Worm (Caenorhabditis elegans) whole organism, L1 larva: ENCODE results near the gene Y39E4B.5.

ENCODE experiments used
- C34B4.2 ChIP-seq: sonication (generic microtip); optimal IDR thresholded peaks from 2 replicates; lab custom pipeline; 2017; ENCODE audit warnings: mild to moderate bottlenecking, missing genetic modification characterization, missing compliant biosample characterization
- Y116A8C.19 ChIP-seq: sonication (generic microtip); optimal IDR thresholded peaks from 2 replicates; lab custom pipeline; 2016; ENCODE audit warnings: missing compliant biosample characterization, missing genetic modification characterization, borderline replicate concordance
- alr-1 ChIP-seq: fragments of 200-800 bp; sonication (Bioruptor generic); optimal IDR thresholded peaks from 2 replicates; lab custom pipeline; 2018; ENCODE audit warnings: borderline replicate concordance, mild to moderate bottlenecking, missing genetic modification characterization, missing compliant biosample characterization
- blmp-1 ChIP-seq: fragments of 150-350 bp; optimal IDR thresholded peaks from 2 replicates; lab custom pipeline; 2014; ENCODE audit warnings: missing biosample characterization, missing genetic modification characterization
- ceh-63 ChIP-seq: fragments of 200-800 bp; sonication (Bioruptor generic); optimal IDR thresholded peaks from 2 replicates; lab custom pipeline; 2018; ENCODE audit warnings: mild to moderate bottlenecking, missing genetic modification characterization, missing compliant biosample characterization
- ceh-8 ChIP-seq: fragments of 200-800 bp; sonication (Bioruptor generic); optimal IDR thresholded peaks from 2 replicates; lab custom pipeline; 2018; ENCODE audit warnings: mild to moderate bottlenecking, missing genetic modification characterization, moderate library complexity, missing compliant biosample characterization
- ceh-82 ChIP-seq, 3 experiments: fragments of 150-350 bp in 1 of 3; sonication (generic microtip) in 2 of 3; optimal IDR thresholded peaks; 2 replicates each; lab custom pipeline; 2014 to 2017; ENCODE audit warnings: missing biosample characterization in 3 of 3, missing genetic modification characterization in 3 of 3
- ces-1 ChIP-seq: fragments of 150-350 bp; optimal IDR thresholded peaks from 2 replicates; lab custom pipeline; 2014; ENCODE audit warnings: missing biosample characterization, missing genetic modification reagents, missing genetic modification characterization
- dpl-1 ChIP-seq, 3 experiments: fragments of 150-350 bp in 2 of 3; sonication (generic microtip) in 1 of 3; optimal IDR thresholded peaks; 2 replicates each; lab custom pipeline; 2014 to 2017; ENCODE audit warnings: missing biosample characterization in 3 of 3, missing genetic modification characterization in 3 of 3, missing genetic modification reagents in 3 of 3
- efl-1 ChIP-seq, 4 experiments: fragments of 150-350 bp; optimal IDR thresholded peaks in 3 of 4; peaks in 1 of 4; 1 replicate in 1 of 4; 2 replicates in 3 of 4; lab custom pipeline; 2014; ENCODE audit warnings: missing biosample characterization in 2 of 4, missing genetic modification characterization in 2 of 4, missing genetic modification reagents in 2 of 4
- egl-13 ChIP-seq: sonication (generic microtip); optimal IDR thresholded peaks from 2 replicates; lab custom pipeline; 2016; ENCODE audit warnings: missing genotype, missing genetic modification reagents, missing genetic modification characterization, missing compliant biosample characterization
- elt-3 ChIP-seq, 6 experiments: fragments of 150-350 bp in 1 of 6; sonication (generic microtip); optimal IDR thresholded peaks; 2 replicates each; lab custom pipeline; 2017 to 2018; ENCODE audit warnings: missing biosample characterization in 6 of 6, missing genetic modification characterization in 6 of 6, inconsistent platforms in 1 of 6
- ets-5 ChIP-seq: fragments of 200-800 bp; sonication (Bioruptor generic); IDR thresholded peaks from 2 replicates; pipeline ENCODE4 v1.3.6; 2022; ENCODE audit warnings: missing genetic modification characterization, missing compliant biosample characterization
- fkh-10 ChIP-seq: sonication (generic microtip); optimal IDR thresholded peaks from 2 replicates; lab custom pipeline; 2017; ENCODE audit warnings: missing biosample characterization, missing genetic modification reagents, missing genetic modification characterization
- fkh-4 ChIP-seq: sonication (generic microtip); optimal IDR thresholded peaks from 2 replicates; lab custom pipeline; 2016; ENCODE audit warnings: missing compliant biosample characterization, missing genetic modification characterization, borderline replicate concordance
- fos-1 ChIP-seq: fragments of 150-350 bp; optimal IDR thresholded peaks from 2 replicates; lab custom pipeline; 2014; ENCODE audit warnings: missing biosample characterization, missing genetic modification characterization
- grh-1 ChIP-seq: fragments of 200-800 bp; sonication (Bioruptor generic); IDR thresholded peaks from 2 replicates; pipeline ENCODE4 v1.3.6; 2022; ENCODE audit warnings: missing genetic modification reagents, missing genetic modification characterization, missing compliant biosample characterization
- irx-1 ChIP-seq: sonication (generic microtip); optimal IDR thresholded peaks from 2 replicates; lab custom pipeline; 2016; ENCODE audit warnings: missing genetic modification characterization, missing compliant biosample characterization
- lin-13 ChIP-seq: fragments of 150-350 bp; optimal IDR thresholded peaks from 2 replicates; lab custom pipeline; 2014; ENCODE audit warnings: missing biosample characterization, missing genetic modification reagents, missing genetic modification characterization
- lin-14 ChIP-seq: fragments of 200-800 bp; sonication (Bioruptor generic); optimal IDR thresholded peaks from 2 replicates; lab custom pipeline; 2018; ENCODE audit warnings: mild to moderate bottlenecking, missing genetic modification characterization, moderate library complexity, missing compliant biosample characterization
- lin-15B ChIP-seq: fragments of 150-350 bp; sonication (generic microtip); optimal IDR thresholded peaks from 3 replicates; lab custom pipeline; 2014; ENCODE audit warnings: missing biosample characterization, missing genetic modification characterization
- lin-35 ChIP-seq, 2 experiments: fragments of 150-350 bp; optimal IDR thresholded peaks; 2 replicates each; lab custom pipeline; 2014; ENCODE audit warnings: missing biosample characterization in 2 of 2, missing genetic modification characterization in 2 of 2, missing genetic modification reagents in 2 of 2
- lir-3 ChIP-seq: sonication (generic microtip); optimal IDR thresholded peaks from 2 replicates; lab custom pipeline; 2016; ENCODE audit warnings: mild to moderate bottlenecking, missing genetic modification characterization, moderate library complexity, missing compliant biosample characterization; ENCODE audit not compliant: poor library complexity
- lsy-2 ChIP-seq, 2 experiments: fragments of 150-350 bp; optimal IDR thresholded peaks; 2 replicates each; lab custom pipeline; 2014; ENCODE audit warnings: missing biosample characterization in 2 of 2, missing genetic modification characterization in 2 of 2
- mdl-1 ChIP-seq, 2 experiments: fragments of 150-350 bp; optimal IDR thresholded peaks; 2 replicates each; lab custom pipeline; 2014 to 2017; ENCODE audit warnings: missing biosample characterization in 2 of 2, missing genetic modification characterization in 2 of 2, inconsistent platforms in 1 of 2
- mep-1 ChIP-seq: fragments of 150-350 bp; optimal IDR thresholded peaks from 2 replicates; lab custom pipeline; 2014; ENCODE audit warnings: missing biosample characterization, missing genetic modification characterization
- nhr-11 ChIP-seq: fragments of 150-350 bp; optimal IDR thresholded peaks from 2 replicates; lab custom pipeline; 2014; ENCODE audit warnings: missing biosample characterization, missing genetic modification characterization
- nhr-237 ChIP-seq: fragments of 150-350 bp; optimal IDR thresholded peaks from 2 replicates; lab custom pipeline; 2014; ENCODE audit warnings: missing biosample characterization, missing genetic modification characterization
- nhr-28 ChIP-seq: fragments of 150-350 bp; optimal IDR thresholded peaks from 2 replicates; lab custom pipeline; 2014; ENCODE audit warnings: missing biosample characterization, missing genetic modification characterization
- nhr-47 ChIP-seq: sonication (generic microtip); optimal IDR thresholded peaks from 2 replicates; lab custom pipeline; 2016; ENCODE audit warnings: mild to moderate bottlenecking, missing genetic modification characterization, moderate library complexity, missing compliant biosample characterization
- nhr-76 ChIP-seq: sonication (generic microtip); optimal IDR thresholded peaks from 2 replicates; lab custom pipeline; 2017; ENCODE audit warnings: missing biosample characterization, missing genetic modification characterization
- pqm-1 ChIP-seq: sonication (generic microtip); optimal IDR thresholded peaks from 3 replicates; lab custom pipeline; 2017; ENCODE audit warnings: missing biosample characterization, missing genetic modification characterization
- rnt-1 ChIP-seq: sonication (generic microtip); optimal IDR thresholded peaks from 2 replicates; lab custom pipeline; 2016; ENCODE audit warnings: mild to moderate bottlenecking, missing genetic modification characterization, moderate library complexity, missing compliant biosample characterization
- sox-4 ChIP-seq: sonication (generic microtip); optimal IDR thresholded peaks from 2 replicates; lab custom pipeline; 2016; ENCODE audit warnings: missing genetic modification characterization, missing compliant biosample characterization
- sptf-1 ChIP-seq: fragments of 150-350 bp; optimal IDR thresholded peaks from 2 replicates; lab custom pipeline; 2014; ENCODE audit warnings: missing biosample characterization, missing genetic modification characterization
- tbx-2 ChIP-seq: sonication (generic microtip); optimal IDR thresholded peaks from 2 replicates; lab custom pipeline; 2016; ENCODE audit warnings: missing genetic modification characterization, missing compliant biosample characterization
- unc-86 ChIP-seq: sonication (generic microtip); optimal IDR thresholded peaks from 2 replicates; lab custom pipeline; 2016; ENCODE audit warnings: missing genetic modification characterization, missing compliant biosample characterization
- xbp-1 ChIP-seq: sonication (generic microtip); optimal IDR thresholded peaks from 2 replicates; lab custom pipeline; 2016; ENCODE audit warnings: missing genetic modification characterization, missing compliant biosample characterization

Y39E4B.5 gene

ce11 chrIII:13169464-13169966, at the start of gene Y39E4B.5, which contains the start of gene snpc-1.2:
Gene Y39E4B.5 (plus strand): TSS chrIII:13169916.
Gene snpc-1.2 (minus strand): TSS chrIII:13169541.
- no peak for TF ChIP-seq fkh-4
- no peak for TF ChIP-seq elt-3 (tag; optimal IDR thresholded peaks at IDR 0.05; lab: Kevin White, UChicago)
- no peak for TF ChIP-seq ets-5 (GFP tag; lab: Robert Waterston, UW)
- TF ChIP-seq lin-35 (GFP tag; optimal IDR thresholded peaks at IDR 0.05; lab: Kevin White, UChicago), result peak in 1 of 2 experiments; percentile 11
- TF ChIP-seq lin-13 (GFP tag; lab: Kevin White, UChicago), result no peak
- TF ChIP-seq xbp-1 (tag; lab: Kevin White, UChicago), result no peak
- TF ChIP-seq fkh-10 (GFP tag; lab: Kevin White, UChicago), result no peak
- TF ChIP-seq blmp-1, result no peak
- no peak for TF ChIP-seq sptf-1 (tag; lab: Kevin White, UChicago)
- TF ChIP-seq sox-4 (tag; lab: Kevin White, UChicago), result no peak
- no peak for TF ChIP-seq lin-14
- TF ChIP-seq lir-3 (tag; lab: Kevin White, UChicago), result no peak
- no peak for TF ChIP-seq lin-15B (tag; lab: Kevin White, UChicago)
- peak in 2 of 3 experiments; percentile 21 to 53 for TF ChIP-seq dpl-1 (GFP tag; optimal IDR thresholded peaks at IDR 0.05; lab: Kevin White, UChicago)
- TF ChIP-seq nhr-237 (tag; lab: Kevin White, UChicago), result no peak
- TF ChIP-seq nhr-11 (tag; lab: Kevin White, UChicago), result no peak
- TF ChIP-seq ceh-63, result no peak
- no peak for TF ChIP-seq pqm-1
- TF ChIP-seq ceh-82 (tag; optimal IDR thresholded peaks at IDR 0.05; lab: Kevin White, UChicago), result no peak
- TF ChIP-seq lsy-2 (tag; optimal IDR thresholded peaks at IDR 0.05; lab: Kevin White, UChicago), result no peak
- peak; percentile 47 to 70 for TF ChIP-seq efl-1 (optimal IDR thresholded peaks at IDR 0.05; lab: Kevin White, UChicago)
- TF ChIP-seq efl-1 (GFP tag; optimal IDR thresholded peaks at IDR 0.05 in 1 of 2; lab: Kevin White, UChicago), result peak in 1 of 2 experiments; percentile 53
- TF ChIP-seq grh-1 (GFP tag; lab: Robert Waterston, UW), result no peak
- no peak for TF ChIP-seq irx-1 (tag; lab: Kevin White, UChicago)
- TF ChIP-seq C34B4.2 (tag; lab: Kevin White, UChicago), result no peak
- TF ChIP-seq nhr-28 (tag; lab: Kevin White, UChicago), result no peak

- TF ChIP-seq fkh-10 (GFP tag; lab: Kevin White, UChicago) (peak; percentile 76), ets-5 (GFP tag; lab: Robert Waterston, UW) (no peak), fos-1 (no peak), lsy-2 (tag; optimal IDR thresholded peaks at IDR 0.05; lab: Kevin White, UChicago) (no peak), lin-13 (GFP tag; lab: Kevin White, UChicago) (no peak), mep-1 (tag; lab: Kevin White, UChicago) (no peak), alr-1 (tag; lab: Kevin White, UChicago) (no peak), nhr-28 (tag; lab: Kevin White, UChicago) (no peak), lin-14 (peak; percentile 63), egl-13 (tag; lab: Kevin White, UChicago) (no peak), rnt-1 (no peak), mdl-1 (tag; optimal IDR thresholded peaks at IDR 0.05; lab: Kevin White, UChicago) (no peak), ces-1 (GFP tag; lab: Kevin White, UChicago) (peak; percentile 21), ceh-8 (GFP tag; lab: Kevin White, UChicago) (no peak), Y116A8C.19 (tag; lab: Kevin White, UChicago) (no peak)
Measured at ce11 chrIII:13123440-13123839, 46.3 kb upstream of the Y39E4B.5 start.

ce11 chrIII:13127157-13127556, 42.6 kb upstream of the Y39E4B.5 start:
- no peak for TF ChIP-seq elt-3 (tag; optimal IDR thresholded peaks at IDR 0.05; lab: Kevin White, UChicago)
- TF ChIP-seq ces-1 (GFP tag; lab: Kevin White, UChicago), result peak; percentile 49
- TF ChIP-seq tbx-2, result peak; percentile 13
- TF ChIP-seq unc-86 (tag; lab: Kevin White, UChicago), result peak; percentile 45
- no peak for TF ChIP-seq nhr-76 (tag; lab: Kevin White, UChicago)
- peak; percentile 9 for TF ChIP-seq nhr-47 (tag; lab: Kevin White, UChicago)
- TF ChIP-seq sox-4 (tag; lab: Kevin White, UChicago), result no peak
- TF ChIP-seq lin-14, result peak; percentile 82
- peak; percentile 49 for TF ChIP-seq fkh-10 (GFP tag; lab: Kevin White, UChicago)
- TF ChIP-seq ceh-63, result peak; percentile 3
